Worm (Caenorhabditis elegans): ENCODE results near the gene zmp-1.

Gene zmp-1

DNA sequence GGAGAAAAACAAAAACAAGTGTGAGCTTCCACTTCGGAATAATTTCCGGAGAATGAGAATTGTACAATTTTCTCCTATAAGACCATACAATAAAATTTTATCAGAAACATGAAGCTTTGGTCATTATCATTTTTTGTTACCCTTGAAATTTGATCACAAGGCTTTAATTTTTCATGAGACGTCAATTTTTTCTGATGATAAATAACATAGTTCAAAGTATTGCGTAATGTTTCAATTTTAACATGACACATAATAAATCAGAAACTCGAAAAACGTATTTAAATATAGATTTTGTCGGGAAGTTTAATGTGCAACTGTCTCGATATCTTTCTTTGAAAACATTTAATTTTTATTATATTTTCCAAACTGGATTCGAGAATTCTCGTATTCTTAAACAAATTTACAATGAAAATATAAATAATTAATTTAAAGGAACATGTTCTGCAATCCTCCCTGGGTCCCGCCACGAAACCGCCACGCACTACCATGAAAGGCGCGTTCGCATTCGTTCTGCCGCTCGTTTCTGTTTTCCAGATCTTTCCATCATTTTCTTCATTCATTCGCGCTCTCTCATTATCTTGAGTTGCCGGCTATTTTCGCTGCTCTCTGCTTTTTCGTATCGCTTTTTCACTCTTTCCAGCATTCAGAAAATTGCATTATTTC is 6.2 kb upstream of the zmp-1 start (continued):
- TF ChIP-seq ccch-3 (GFP tag; optimal IDR thresholded peaks at IDR 0.05) (no peak), T26A5.8 (tag; optimal IDR thresholded peaks at IDR 0.05) (no peak), ztf-25 (GFP tag; IDR thresholded peaks at IDR 0.05) (no peak), madf-3 (GFP tag; IDR thresholded peaks at IDR 0.05) (peak; percentile 96), snpc-4 (GFP tag; optimal IDR thresholded peaks at IDR 0.05) (no peak), snpc-4 (tag; optimal IDR thresholded peaks at IDR 0.05) (peak in 1 of 4 experiments; percentile 34), gei-17 (GFP tag; optimal IDR thresholded peaks at IDR 0.05) (no peak), egrh-3 (GFP tag; IDR thresholded peaks at IDR 0.05) (peak; percentile 35; the same call in 1 of the 2 replicates), sptf-2 (GFP tag; optimal IDR thresholded peaks at IDR 0.05) (no peak), Y67H2A.10 (GFP tag; conservative IDR thresholded peaks at IDR 0.05) (peak; percentile 71), nhr-80 (tag; optimal IDR thresholded peaks at IDR 0.05) (peak; percentile 46), hsf-1 (GFP tag; IDR thresholded peaks at IDR 0.05) (peak; percentile 98), unc-62 (GFP tag; optimal IDR thresholded peaks at IDR 0.05) (peak; percentile 87), madf-10 (tag; optimal IDR thresholded peaks at IDR 0.05) (no peak), Y56A3A.18 (GFP tag; IDR thresholded peaks at IDR 0.05) (no peak), athp-1 (tag; optimal IDR thresholded peaks at IDR 0.05) (peak; percentile 10), nhr-120 (GFP tag; IDR thresholded peaks at IDR 0.05) (no peak), bed-1 (GFP tag; IDR thresholded peaks at IDR 0.05) (no peak), cebp-1 (GFP tag; IDR thresholded peaks at IDR 0.05) (peak; percentile 64; the same call in 1 of the 2 replicates), cebp-1 (tag; optimal IDR thresholded peaks at IDR 0.05) (no peak), aptf-3 (GFP tag; IDR thresholded peaks at IDR 0.05) (no peak), F52B5.7 (tag; optimal IDR thresholded peaks at IDR 0.05) (no peak), sea-2 (GFP tag; IDR thresholded peaks at IDR 0.05) (no peak), tlf-1 (GFP tag; optimal IDR thresholded peaks at IDR 0.05) (peak; percentile 70), lag-1 (GFP tag; IDR thresholded peaks at IDR 0.05) (no peak), F55B11.4 (tag; optimal IDR thresholded peaks at IDR 0.05; ENCODE audit: borderline replicate concordance, insufficient read depth) (no peak), hmg-1.2 (GFP tag; IDR thresholded peaks at IDR 0.05) (peak; percentile 37; the same call in 1 of the 2 replicates), ztf-26 (tag; optimal IDR thresholded peaks at IDR 0.05) (no peak), attf-3 (GFP tag; conservative IDR thresholded peaks at IDR 0.05) (no peak), ets-4 (GFP tag; optimal IDR thresholded peaks at IDR 0.05) (no peak), Y53F4B.3 (GFP tag; IDR thresholded peaks at IDR 0.05) (no peak), pbrm-1 (GFP tag; IDR thresholded peaks at IDR 0.05) (peak; percentile 53), ceh-27 (GFP tag; optimal IDR thresholded peaks at IDR 0.05) (no peak), B0019.2 (GFP tag; conservative IDR thresholded peaks at IDR 0.05) (peak; percentile 74), egl-18 (GFP tag; IDR thresholded peaks at IDR 0.05) (no peak), rcor-1 (GFP tag; IDR thresholded peaks at IDR 0.05) (peak; percentile 64), ztf-28 (GFP tag; IDR thresholded peaks at IDR 0.05) (no peak), B0261.1 (tag; optimal IDR thresholded peaks at IDR 0.05) (no peak), snpc-3.4 (tag; optimal IDR thresholded peaks at IDR 0.05) (peak; percentile 78), ceh-58 (GFP tag; IDR thresholded peaks at IDR 0.05) (no peak), tbx-9 (tag; optimal IDR thresholded peaks at IDR 0.05; ENCODE audit: borderline replicate concordance) (no peak), Y95B8A.8 (GFP tag; IDR thresholded peaks at IDR 0.05) (peak; percentile 89), egl-44 (GFP tag; IDR thresholded peaks at IDR 0.05) (no peak)

All from whole organism, young adult.